Worm (Caenorhabditis elegans) whole organism, early embryonic: ENCODE measurements around the gene srh-240.

ENCODE experiments used
- B0310.2 ChIP-seq: sonication (generic microtip); optimal IDR thresholded peaks from 2 replicates; lab custom pipeline; 2016; ENCODE audit warnings: mild to moderate bottlenecking, missing genetic modification characterization, missing compliant biosample characterization
- F13C5.2 ChIP-seq: sonication (generic microtip); optimal IDR thresholded peaks from 2 replicates; lab custom pipeline; 2017; ENCODE audit warnings: mild to moderate bottlenecking, missing genetic modification characterization, inconsistent platforms, missing compliant biosample characterization
- aly-1 ChIP-seq: sonication (generic microtip); optimal IDR thresholded peaks from 2 replicates; lab custom pipeline; 2016; ENCODE audit warnings: missing genetic modification characterization, missing compliant biosample characterization
- ama-1 ChIP-seq: fragments of 150-350 bp; optimal IDR thresholded peaks from 2 replicates; lab custom pipeline; 2014
- ceh-13 ChIP-seq: fragments of 200-800 bp; sonication (Bioruptor generic); optimal IDR thresholded peaks from 2 replicates; lab custom pipeline; 2018; ENCODE audit warnings: mild to moderate bottlenecking, missing genetic modification characterization, missing compliant biosample characterization
- ceh-36 ChIP-seq: sonication (generic microtip); optimal IDR thresholded peaks from 2 replicates; lab custom pipeline; 2016; ENCODE audit warnings: missing genetic modification characterization, inconsistent platforms, missing compliant biosample characterization
- ets-7 ChIP-seq: sonication (generic microtip); optimal IDR thresholded peaks from 2 replicates; lab custom pipeline; 2016; ENCODE audit warnings: missing genotype, missing genetic modification characterization, missing compliant biosample characterization
- flt-1 ChIP-seq: fragments of 200-800 bp; sonication (Bioruptor generic); IDR thresholded peaks from 2 replicates; pipeline ENCODE4 v1.3.6; 2022; ENCODE audit warnings: missing genetic modification characterization, missing compliant biosample characterization
- hmbx-1 ChIP-seq: sonication (generic microtip); optimal IDR thresholded peaks from 2 replicates; lab custom pipeline; 2016; ENCODE audit warnings: mild to moderate bottlenecking, missing genetic modification characterization, missing compliant biosample characterization
- hmg-4 ChIP-seq: fragments of 200-800 bp; sonication (Bioruptor generic); optimal IDR thresholded peaks from 2 replicates; lab custom pipeline; 2018; ENCODE audit warnings: mild to moderate bottlenecking, missing genetic modification characterization, missing compliant biosample characterization
- hnd-1 ChIP-seq: sonication (generic microtip); optimal IDR thresholded peaks from 2 replicates; lab custom pipeline; 2016; ENCODE audit warnings: missing genetic modification characterization, missing compliant biosample characterization
- pes-1 ChIP-seq: fragments of 200-800 bp; sonication (Bioruptor generic); IDR thresholded peaks from 2 replicates; pipeline ENCODE4 v1.3.6; 2022; ENCODE audit warnings: missing genetic modification reagents, missing genetic modification characterization, missing compliant biosample characterization
- scrt-1 ChIP-seq: fragments of 200-800 bp; sonication (Bioruptor generic); IDR thresholded peaks from 2 replicates; pipeline ENCODE4 v1.3.6; 2022; ENCODE audit warnings: missing genetic modification characterization, missing compliant biosample characterization
- sea-1 ChIP-seq: fragments of 200-800 bp; sonication (Bioruptor generic); conservative IDR thresholded peaks from 2 replicates; pipeline ENCODE4 v1.3.6; 2022; ENCODE audit warnings: missing genetic modification characterization, missing compliant biosample characterization
- tbx-11 ChIP-seq: fragments of 200-800 bp; sonication (Bioruptor generic); IDR thresholded peaks from 2 replicates; pipeline ENCODE4 v1.3.6; 2022; ENCODE audit warnings: missing genetic modification characterization, missing compliant biosample characterization
- tbx-37 ChIP-seq: fragments of 200-800 bp; sonication (Bioruptor generic); conservative IDR thresholded peaks from 2 replicates; pipeline ENCODE4 v1.3.6; 2022; ENCODE audit warnings: missing genetic modification reagents, missing genetic modification characterization, missing compliant biosample characterization
- tra-4 ChIP-seq: sonication (generic microtip); optimal IDR thresholded peaks from 2 replicates; lab custom pipeline; 2017; ENCODE audit warnings: missing genetic modification characterization, missing compliant biosample characterization

Gene srh-240

DNA sequence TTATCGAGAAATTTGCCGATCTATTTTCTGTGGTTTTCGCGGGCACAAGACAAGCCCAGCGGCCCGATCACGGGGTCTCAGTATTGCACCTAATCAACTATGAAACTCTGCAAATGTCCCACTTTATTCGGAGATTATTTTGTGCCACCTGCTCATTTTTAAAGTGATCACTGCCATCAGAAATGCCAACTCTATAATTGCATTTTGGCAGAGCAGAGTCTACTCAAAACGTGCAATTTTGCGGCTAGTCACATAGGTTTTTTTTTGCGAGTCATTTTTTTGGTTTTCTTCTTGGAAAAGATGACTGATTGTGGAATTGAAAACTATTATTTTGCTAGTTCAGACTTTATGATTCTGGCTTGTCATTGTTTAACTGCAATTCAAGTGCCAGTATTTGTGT lies at the start of gene srh-240:
TSS of gene srh-240 (plus strand) at position 301 of the 400 bp plus-strand sequence.
- no peak for TF ChIP-seq ama-1

DNA sequence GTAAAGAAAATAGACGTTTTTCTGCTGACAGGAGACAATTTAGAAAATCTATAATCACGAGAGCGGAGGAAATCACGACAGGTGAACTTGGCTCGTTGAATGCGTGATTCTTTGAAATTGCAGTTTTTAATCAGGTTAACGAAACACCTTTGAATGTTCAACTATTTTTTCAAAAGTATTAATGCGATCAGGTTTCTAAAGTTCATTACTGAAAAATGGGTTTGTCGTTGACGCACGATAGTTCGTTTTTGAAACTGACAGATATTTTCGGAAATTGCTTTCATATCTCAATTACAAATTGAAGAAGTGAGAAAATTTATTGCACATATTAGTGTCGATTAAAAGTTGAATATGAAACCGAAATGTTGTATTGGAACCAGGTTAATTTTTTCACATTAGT lies 49.0 kb upstream of the srh-240 start, which contains the start of gene F54E2.5:
TSS of gene F54E2.5 (minus strand) at position 101 of the 400 bp plus-strand sequence.
- no peak for TF ChIP-seq tra-4
- TF ChIP-seq scrt-1 (GFP tag; lab: Robert Waterston, UW) = no peak
- TF ChIP-seq F13C5.2 (tag; lab: Kevin White, UChicago) = no peak
- TF ChIP-seq ama-1 = no peak
- no peak for TF ChIP-seq ceh-36 (tag; lab: Kevin White, UChicago)
- no peak for TF ChIP-seq hmg-4 (GFP tag; lab: Kevin White, UChicago)
- no peak for TF ChIP-seq hmbx-1 (tag; lab: Kevin White, UChicago)
- TF ChIP-seq sea-1 (GFP tag; lab: Robert Waterston, UW) = no peak
- TF ChIP-seq flt-1 (GFP tag; lab: Robert Waterston, UW) = no peak
- no peak for TF ChIP-seq tbx-37 (GFP tag; lab: Robert Waterston, UW)
- TF ChIP-seq pes-1 (GFP tag; lab: Robert Waterston, UW) = no peak
- TF ChIP-seq ceh-13 (GFP tag; lab: Kevin White, UChicago) = no peak
- no peak for TF ChIP-seq B0310.2
- TF ChIP-seq hnd-1 (tag; lab: Kevin White, UChicago) = no peak
- TF ChIP-seq aly-1 = no peak
- no peak for TF ChIP-seq tbx-11
- TF ChIP-seq ets-7 (tag; lab: Kevin White, UChicago) = no peak

DNA sequence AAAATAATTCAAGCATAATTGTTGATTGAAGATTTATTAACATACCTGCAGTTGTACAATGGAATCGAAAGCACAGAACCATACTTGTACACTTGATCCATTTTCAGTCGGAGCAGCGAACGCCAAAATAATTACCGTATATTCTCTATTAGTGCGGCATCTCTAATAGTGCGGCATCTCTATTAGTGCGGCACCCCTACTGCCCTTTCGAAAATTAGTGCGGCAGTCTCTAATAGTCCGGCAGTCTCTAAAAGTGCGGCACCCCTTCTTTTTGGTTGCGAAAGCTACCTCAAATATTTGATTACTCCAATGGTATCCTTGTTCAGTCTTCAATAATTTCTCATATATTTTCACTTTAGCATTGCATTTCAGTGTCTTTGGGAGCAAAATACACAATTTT lies 46.9 kb upstream of the srh-240 start, which contains the start of gene srt-34:
TSS of gene srt-34 (minus strand) at position 101 of the 400 bp plus-strand sequence.
- TF ChIP-seq tra-4 (no peak), hmbx-1 (tag; lab: Kevin White, UChicago) (no peak), aly-1 (no peak), ceh-36 (tag; lab: Kevin White, UChicago) (no peak), ama-1 (no peak), F13C5.2 (tag; lab: Kevin White, UChicago) (no peak), pes-1 (GFP tag; lab: Robert Waterston, UW) (no peak), hnd-1 (tag; lab: Kevin White, UChicago) (no peak), scrt-1 (GFP tag; lab: Robert Waterston, UW) (no peak), hmg-4 (GFP tag; lab: Kevin White, UChicago) (no peak), flt-1 (GFP tag; lab: Robert Waterston, UW) (no peak), tbx-37 (GFP tag; lab: Robert Waterston, UW) (no peak), B0310.2 (no peak), ceh-13 (GFP tag; lab: Kevin White, UChicago) (no peak), sea-1 (GFP tag; lab: Robert Waterston, UW) (no peak), tbx-11 (no peak), ets-7 (tag; lab: Kevin White, UChicago) (no peak)

DNA sequence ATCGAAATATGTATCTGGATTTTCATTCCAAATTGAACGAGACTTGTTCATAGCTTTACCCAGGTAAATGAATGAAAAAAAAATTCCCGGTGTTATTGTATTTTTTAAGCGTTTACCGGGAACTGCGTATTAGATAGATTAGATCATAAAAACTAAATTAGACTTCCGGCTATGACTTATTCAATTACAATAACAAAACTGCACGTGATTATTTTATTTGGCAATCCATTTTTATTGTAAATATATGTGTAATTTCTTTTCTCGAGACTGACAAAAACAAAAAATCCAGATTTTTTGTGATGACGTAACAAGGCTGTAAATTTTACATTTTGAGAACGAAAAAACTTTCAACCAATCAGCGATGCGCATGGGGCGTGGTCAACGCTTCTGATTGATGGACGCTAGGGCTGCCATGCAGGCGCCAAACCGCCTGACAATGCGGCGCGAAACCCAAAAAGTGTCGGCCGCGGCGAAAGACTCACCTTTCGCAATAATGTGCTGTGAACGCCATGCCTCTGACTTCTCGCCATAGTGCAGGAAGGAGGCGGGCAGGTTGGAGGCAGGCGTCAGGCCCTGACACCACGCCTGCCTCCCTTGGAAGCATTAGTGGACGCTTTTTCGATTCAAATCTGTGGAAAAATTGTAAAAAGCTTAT lies 43.3 kb upstream of the srh-240 start, which contains the start of gene srh-36:
TSS of gene srh-36 (minus strand) at position 51 of the 655 bp plus-strand sequence.
- TF ChIP-seq sea-1 (GFP tag; lab: Robert Waterston, UW) (no peak), ama-1 (no peak), F13C5.2 (tag; lab: Kevin White, UChicago) (no peak), scrt-1 (GFP tag; lab: Robert Waterston, UW) (no peak), ets-7 (tag; lab: Kevin White, UChicago) (no peak), ceh-13 (GFP tag; lab: Kevin White, UChicago) (no peak), hnd-1 (tag; lab: Kevin White, UChicago) (no peak), B0310.2 (no peak), tbx-11 (no peak), flt-1 (GFP tag; lab: Robert Waterston, UW) (no peak), tbx-37 (GFP tag; lab: Robert Waterston, UW) (no peak), tra-4 (no peak)

DNA sequence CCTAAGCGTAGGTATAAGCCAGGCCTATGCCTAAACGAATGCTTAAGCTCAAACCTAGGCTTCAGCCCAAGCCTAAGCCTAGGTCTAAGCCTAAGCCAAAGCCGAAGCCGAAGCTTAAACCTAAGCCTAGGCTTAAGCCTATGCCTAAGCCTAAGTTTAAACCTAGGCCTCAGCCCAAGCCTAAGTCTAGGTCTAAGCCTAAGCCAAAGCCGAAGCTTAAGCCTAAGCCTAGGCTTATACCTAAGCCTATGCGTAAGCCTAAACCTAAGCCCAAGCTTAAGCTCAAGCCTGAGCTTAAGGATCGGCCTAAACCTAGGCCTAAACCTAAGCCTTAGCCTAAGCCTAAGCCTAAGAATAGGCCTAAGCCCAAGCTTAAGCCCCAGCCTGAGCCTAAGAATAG lies 39.0 kb upstream of the srh-240 start:
- TF ChIP-seq ets-7 (tag; lab: Kevin White, UChicago) (no peak), B0310.2 (no peak), tbx-37 (GFP tag; lab: Robert Waterston, UW) (no peak), ceh-36 (tag; lab: Kevin White, UChicago) (peak; percentile 88), hmbx-1 (tag; lab: Kevin White, UChicago) (no peak), hnd-1 (tag; lab: Kevin White, UChicago) (no peak)

DNA sequence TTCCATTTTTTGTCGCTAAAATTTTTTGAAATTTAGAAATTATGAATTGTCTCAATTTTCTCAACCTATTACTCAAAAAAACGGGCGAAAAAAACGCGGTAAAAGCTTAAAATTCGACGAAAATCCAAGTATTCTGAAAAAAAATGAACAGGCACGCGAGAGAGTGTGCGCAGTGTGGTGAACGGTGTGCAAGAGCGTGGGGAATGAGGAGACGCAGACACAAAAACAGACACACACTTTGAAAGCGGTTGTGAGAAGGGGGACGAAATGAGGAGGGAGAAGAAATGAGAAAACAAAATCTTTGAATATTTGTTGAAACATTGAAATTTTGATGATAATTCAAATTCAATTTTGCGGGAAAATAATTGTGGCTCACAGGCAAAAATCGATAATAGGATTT lies 38.2 kb upstream of the srh-240 start, which contains the start of gene T03D3.5:
TSS of gene T03D3.5 (minus strand) at position 21 of the 400 bp plus-strand sequence.
- TF ChIP-seq scrt-1 (GFP tag; lab: Robert Waterston, UW) (no peak), F13C5.2 (tag; lab: Kevin White, UChicago) (no peak), B0310.2 (no peak), aly-1 (no peak), hmg-4 (GFP tag; lab: Kevin White, UChicago) (no peak), pes-1 (GFP tag; lab: Robert Waterston, UW) (no peak), hnd-1 (tag; lab: Kevin White, UChicago) (no peak), tra-4 (no peak), tbx-11 (no peak), tbx-37 (GFP tag; lab: Robert Waterston, UW) (no peak), ceh-13 (GFP tag; lab: Kevin White, UChicago) (no peak), flt-1 (GFP tag; lab: Robert Waterston, UW) (no peak), ama-1 (no peak), ets-7 (tag; lab: Kevin White, UChicago) (no peak), ceh-36 (tag; lab: Kevin White, UChicago) (no peak), sea-1 (GFP tag; lab: Robert Waterston, UW) (no peak), hmbx-1 (tag; lab: Kevin White, UChicago) (no peak)

DNA sequence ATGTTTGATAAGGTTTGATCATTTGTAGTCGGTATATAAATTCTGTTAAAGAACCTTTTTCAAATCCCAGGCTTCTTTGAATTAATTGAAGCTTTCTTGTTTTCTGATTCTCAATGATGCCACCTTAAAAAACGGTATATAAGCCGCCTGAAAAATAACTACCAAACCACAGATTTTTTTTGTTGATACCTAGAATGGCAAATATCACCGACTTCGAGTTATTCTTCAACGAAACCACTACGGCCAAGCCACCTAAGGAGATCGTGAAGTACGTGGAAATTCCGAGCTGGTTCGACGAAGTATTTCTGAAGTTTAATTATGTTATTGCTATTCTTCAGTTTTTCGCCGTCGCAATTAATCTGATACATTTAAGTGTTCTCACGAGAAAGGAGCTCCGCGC lies 34.2 kb upstream of the srh-240 start, which contains the start of gene srw-2:
TSS of gene srw-2 (plus strand) at position 62 of the 400 bp plus-strand sequence.
- TF ChIP-seq sea-1 (GFP tag; lab: Robert Waterston, UW) = no peak
- no peak for TF ChIP-seq ceh-13 (GFP tag; lab: Kevin White, UChicago)
- no peak for TF ChIP-seq F13C5.2 (tag; lab: Kevin White, UChicago)
- no peak for TF ChIP-seq tbx-11
